Worm (Caenorhabditis elegans): ENCODE data around the gene C33F10.14.

The C33F10.14 gene

DNA sequence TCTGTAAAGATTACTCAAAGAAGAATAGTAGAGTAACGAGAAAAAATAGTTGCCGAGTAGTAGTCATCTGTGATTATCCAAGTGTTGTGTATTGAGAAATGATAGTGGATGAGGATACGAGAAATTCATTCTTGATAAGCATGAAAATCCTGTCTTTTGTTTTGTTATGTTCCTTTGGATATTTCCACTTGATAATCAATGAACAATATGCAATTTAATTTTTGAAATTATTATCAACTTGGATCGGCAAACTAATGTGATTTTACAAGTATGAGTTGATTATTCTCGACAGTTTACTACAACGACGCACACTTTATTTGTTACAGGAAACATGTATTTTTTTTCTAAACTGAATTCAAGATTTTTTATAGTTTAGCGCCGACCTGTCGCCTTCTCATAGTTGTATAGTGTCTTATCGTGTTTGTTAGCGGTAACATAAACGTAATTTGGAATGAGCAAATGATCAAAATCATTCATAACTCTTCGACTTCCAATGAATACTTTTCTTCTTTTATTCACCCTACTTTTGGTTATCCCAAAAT lies 23.2 kb upstream of the C33F10.14 start, which contains the start of the genes F26G1.9 and F26G1.10:
TSS of gene F26G1.9 (minus strand) at position 101 of the 542 bp plus-strand sequence.
TSS of gene F26G1.10 (plus strand) at position 492 of the 542 bp plus-strand sequence.
- TF ChIP-seq lin-13 (tag; optimal IDR thresholded peaks at IDR 0.05) (no peak), tbx-8 (GFP tag; optimal IDR thresholded peaks at IDR 0.05) (no peak), snpc-4 (tag; optimal IDR thresholded peaks at IDR 0.05) (no peak), ceh-83 (GFP tag; optimal IDR thresholded peaks at IDR 0.05) (no peak), ceh-39 (tag; optimal IDR thresholded peaks at IDR 0.05) (no peak), mep-1 (tag; optimal IDR thresholded peaks at IDR 0.05) (no peak), nhr-237 (tag; optimal IDR thresholded peaks at IDR 0.05) (no peak), lsy-2 (tag; optimal IDR thresholded peaks at IDR 0.05) (no peak), nhr-2 (tag; optimal IDR thresholded peaks at IDR 0.05) (no peak), cnd-1 (tag; optimal IDR thresholded peaks at IDR 0.05) (no peak), nhr-76 (tag; optimal IDR thresholded peaks at IDR 0.05) (no peak), elt-3 (tag; optimal IDR thresholded peaks at IDR 0.05) (no peak)

DNA sequence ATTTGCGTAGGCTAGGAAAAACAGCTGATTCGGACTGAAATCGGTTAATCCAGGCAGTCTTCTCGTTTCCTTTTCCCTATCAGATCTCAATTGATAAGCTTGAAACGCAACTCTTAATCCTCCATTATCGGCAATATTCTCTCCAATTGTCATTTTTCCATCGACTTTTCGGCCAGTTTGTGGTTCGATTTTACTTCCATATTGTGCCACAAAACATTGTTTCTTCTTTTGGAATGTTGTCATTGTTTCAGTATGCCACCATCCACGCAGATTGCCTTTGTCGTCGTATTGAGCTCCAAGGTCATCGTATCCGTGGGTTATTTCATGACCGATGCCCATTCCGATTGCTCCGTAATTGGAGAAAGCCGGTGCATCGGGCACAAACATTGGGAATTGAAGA lies 21.4 kb upstream of the C33F10.14 start:
- TF ChIP-seq ham-2 (GFP tag; optimal IDR thresholded peaks at IDR 0.05) (no peak), bed-3 (GFP tag; optimal IDR thresholded peaks at IDR 0.05) (no peak), cnd-1 (tag; optimal IDR thresholded peaks at IDR 0.05) (no peak), blmp-1 (tag; optimal IDR thresholded peaks at IDR 0.05) (no peak), elt-1 (tag; optimal IDR thresholded peaks at IDR 0.05; ENCODE audit: borderline replicate concordance, insufficient read depth) (no peak), mls-2 (tag; optimal IDR thresholded peaks at IDR 0.05) (no peak), mep-1 (tag; optimal IDR thresholded peaks at IDR 0.05) (no peak), zip-8 (tag; optimal IDR thresholded peaks at IDR 0.05) (no peak), pha-4 (tag; optimal IDR thresholded peaks at IDR 0.05) (no peak), tbx-8 (GFP tag; optimal IDR thresholded peaks at IDR 0.05) (no peak), nhr-237 (tag; optimal IDR thresholded peaks at IDR 0.05) (no peak), ztf-11 (tag; optimal IDR thresholded peaks at IDR 0.05) (no peak), nhr-28 (tag; optimal IDR thresholded peaks at IDR 0.05) (no peak)

ce11 chrII:4776933-4777332 lies 20.2 kb upstream of the C33F10.14 start, which contains the start of gene F26G1.11:
Gene F26G1.11, plus strand, starts transcription at chrII:4777137.
- TF ChIP-seq mls-2 (tag; optimal IDR thresholded peaks at IDR 0.05) (no peak), ces-1 (GFP tag; optimal IDR thresholded peaks at IDR 0.05) (no peak), cnd-1 (tag; optimal IDR thresholded peaks at IDR 0.05) (no peak), nhr-2 (tag; optimal IDR thresholded peaks at IDR 0.05) (no peak), zip-8 (tag; optimal IDR thresholded peaks at IDR 0.05) (no peak), sem-2 (GFP tag; optimal IDR thresholded peaks at IDR 0.05) (no peak)

DNA sequence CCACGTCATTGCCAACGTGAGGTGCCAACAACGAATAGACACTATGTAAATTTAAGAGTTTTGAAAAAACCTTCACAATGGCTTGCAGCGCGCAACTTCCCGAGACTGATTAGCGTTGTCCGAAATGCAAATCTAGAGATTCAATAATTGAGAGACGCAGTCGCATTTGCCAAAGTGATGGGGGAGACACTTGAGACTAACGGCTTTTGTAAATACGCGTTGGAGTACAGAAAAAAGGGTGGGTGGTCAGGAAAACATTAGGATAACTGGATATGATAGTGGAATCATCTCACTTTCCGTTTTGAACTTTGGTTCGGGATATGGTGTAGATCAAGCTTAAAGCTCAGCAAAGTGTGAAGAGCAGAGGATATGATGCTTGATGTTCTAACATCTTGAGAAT lies 17.4 kb upstream of the C33F10.14 start:
- no peak for TF ChIP-seq mls-2 (tag; optimal IDR thresholded peaks at IDR 0.05)
- TF ChIP-seq ham-2 (GFP tag; optimal IDR thresholded peaks at IDR 0.05): no peak
- TF ChIP-seq pha-4 (tag; optimal IDR thresholded peaks at IDR 0.05): peak; percentile 84

DNA sequence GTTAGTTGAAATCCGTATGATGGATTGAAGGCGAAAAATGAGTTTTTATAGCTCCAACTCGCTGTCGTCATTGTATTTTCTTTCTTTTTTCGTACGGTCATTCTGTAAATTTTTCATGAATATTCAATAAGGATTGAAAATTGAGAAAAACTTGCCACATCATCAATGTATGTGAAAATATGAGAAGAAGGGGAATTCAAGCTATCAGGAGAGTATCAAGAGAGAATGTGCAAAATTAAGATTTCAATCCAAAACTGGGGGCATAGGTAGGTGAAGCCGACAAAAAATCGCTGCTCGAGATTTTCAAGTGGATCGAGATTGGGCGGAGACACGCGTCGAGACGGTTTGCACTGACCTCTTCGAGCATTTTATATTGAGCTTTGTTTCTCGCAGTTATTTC lies 12.7 kb upstream of the C33F10.14 start, which contains the start of gene nep-12:
TSS of gene nep-12 (minus strand) at position 101 of the 400 bp plus-strand sequence.
- TF ChIP-seq flh-1 (GFP tag; optimal IDR thresholded peaks at IDR 0.05): no peak
- TF ChIP-seq lin-32 (GFP tag; optimal IDR thresholded peaks at IDR 0.05): no peak
- TF ChIP-seq lsy-2 (tag; optimal IDR thresholded peaks at IDR 0.05): no peak
- no peak for TF ChIP-seq cnd-1 (tag; optimal IDR thresholded peaks at IDR 0.05)
- no peak for TF ChIP-seq mab-5 (tag; optimal IDR thresholded peaks at IDR 0.05)
- no peak for TF ChIP-seq unc-120 (tag; optimal IDR thresholded peaks at IDR 0.05; ENCODE audit: poor library complexity, severe bottlenecking)

DNA sequence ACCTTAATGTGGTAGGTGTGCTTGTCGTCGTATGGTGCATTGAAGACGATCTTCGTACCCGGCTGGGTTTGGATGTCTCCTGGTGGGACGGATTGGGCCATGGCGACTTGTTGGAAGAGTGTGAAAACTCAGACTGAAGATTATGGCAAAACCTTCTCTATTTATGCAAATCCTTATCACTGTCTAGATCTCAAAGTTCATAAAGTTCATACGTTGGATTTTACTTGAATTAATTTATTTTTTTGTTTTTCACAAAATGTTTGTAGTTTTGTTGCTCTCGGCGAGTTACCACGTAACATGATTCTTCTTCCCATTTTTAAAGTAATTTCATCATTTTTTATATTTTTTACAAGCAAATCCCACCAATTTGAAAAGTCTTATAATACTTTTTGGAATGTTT lies 11.0 kb upstream of the C33F10.14 start, which contains the start of gene msp-3:
TSS of gene msp-3 (minus strand) at position 101 of the 400 bp plus-strand sequence.
- no peak for TF ChIP-seq nhr-12 (tag; optimal IDR thresholded peaks at IDR 0.05)
- no peak for TF ChIP-seq lsy-2 (tag; optimal IDR thresholded peaks at IDR 0.05)
- no peak for TF ChIP-seq elt-3 (tag; optimal IDR thresholded peaks at IDR 0.05)
- TF ChIP-seq mab-5 (tag; optimal IDR thresholded peaks at IDR 0.05): no peak

Data from whole organism, mixed stage, embryonic.